Worm (Caenorhabditis elegans): ENCODE results near the gene Y17G9B.5.
"Not testable (repeated sequence)": the region's sequence is repeated elsewhere in the genome, so short reads cannot be mapped to it uniquely, and the experiment has no call there.

The Y17G9B.5 gene

DNA sequence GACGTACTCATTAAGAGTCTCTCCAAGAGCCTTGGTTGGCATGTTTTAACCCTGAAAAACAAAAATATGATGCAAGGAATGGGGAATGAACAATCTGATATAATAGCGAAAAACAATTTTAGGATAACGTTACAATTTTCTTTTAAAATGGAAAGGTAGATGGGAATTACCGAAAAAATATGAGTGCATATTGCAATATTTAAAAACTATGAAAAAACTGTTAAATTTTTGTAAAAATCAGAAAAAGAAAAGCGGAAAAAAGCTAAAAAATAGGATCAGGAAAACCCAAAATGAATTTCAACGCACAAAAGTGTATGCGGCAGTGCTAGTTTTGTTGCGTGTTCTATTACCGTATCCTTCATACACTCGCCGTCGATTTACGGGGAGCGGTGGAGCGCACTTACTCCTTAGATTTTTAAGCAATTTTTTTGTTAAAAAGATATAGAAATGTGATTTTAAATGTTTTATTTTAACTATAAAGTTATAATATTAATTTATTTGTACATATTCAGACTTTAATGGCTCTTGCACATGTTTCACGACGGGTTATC lies at the start of gene Y17G9B.5, which contains the start of gene rpl-20:
Gene Y17G9B.5, plus strand, starts transcription at position 513 of the 551 bp plus-strand sequence.
Gene rpl-20, minus strand, starts transcription at position 51 of the 551 bp plus-strand sequence.
- TF ChIP-seq ref-1 (GFP tag; conservative IDR thresholded peaks at IDR 0.05) = 0 out of 2 replicates have a peak, but pooled peaks have one; percentile 31
- TF ChIP-seq ztf-29 (GFP tag; IDR thresholded peaks at IDR 0.05) = peak; percentile 85
- peak; percentile 99 for TF ChIP-seq cog-1 (tag; optimal IDR thresholded peaks at IDR 0.05)
- peak; percentile 58; the same call in 1 of the 2 replicates for TF ChIP-seq tab-1 (GFP tag; IDR thresholded peaks at IDR 0.05)
- TF ChIP-seq klf-2 (GFP tag; conservative IDR thresholded peaks at IDR 0.05) = peak; percentile 41; the same call in 1 of the 2 replicates
- peak; percentile 75 for TF ChIP-seq T22C8.4 (GFP tag; IDR thresholded peaks at IDR 0.05)
- TF ChIP-seq ztf-23 (GFP tag; IDR thresholded peaks at IDR 0.05) = peak; percentile 95
- TF ChIP-seq flt-1 (GFP tag; IDR thresholded peaks at IDR 0.05) = peak; percentile 94
- TF ChIP-seq med-1 (GFP tag; optimal IDR thresholded peaks at IDR 0.05; ENCODE audit: insufficient read depth) = peak; percentile 36

- TF ChIP-seq klf-2 (GFP tag; conservative IDR thresholded peaks at IDR 0.05) = 0 out of 2 replicates have a peak, but pooled peaks have one; percentile 32
Measured at ce11 chrIV:4702077-4702476, 48.0 kb upstream of the Y17G9B.5 start.

DNA sequence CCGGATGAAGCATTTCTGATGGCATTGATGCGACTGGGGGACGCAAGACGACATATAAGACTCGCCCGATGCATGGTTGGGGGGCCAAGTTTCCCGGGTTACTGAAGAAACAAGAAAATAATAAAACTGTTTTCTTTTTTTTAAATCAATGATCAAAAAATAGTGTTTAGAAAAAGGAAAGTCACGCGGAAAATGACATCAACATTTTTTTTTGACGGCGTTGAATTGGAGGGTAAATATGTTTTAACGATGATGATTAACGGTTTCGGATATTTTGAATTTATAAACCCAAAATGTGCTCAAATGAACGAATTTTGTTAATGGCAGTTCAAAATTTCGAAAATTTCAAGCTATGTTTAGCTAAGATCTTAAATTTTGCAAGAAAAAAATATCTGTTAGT lies 46.1 kb upstream of the Y17G9B.5 start, which contains the start of gene ogdh-1:
Gene ogdh-1, minus strand, starts transcription at position 101 of the 400 bp plus-strand sequence.
- TF ChIP-seq ref-1 (GFP tag; conservative IDR thresholded peaks at IDR 0.05) (no peak), ztf-29 (GFP tag; IDR thresholded peaks at IDR 0.05) (no peak), flt-1 (GFP tag; IDR thresholded peaks at IDR 0.05) (no peak), med-1 (GFP tag; optimal IDR thresholded peaks at IDR 0.05; ENCODE audit: insufficient read depth) (no peak), T22C8.4 (GFP tag; IDR thresholded peaks at IDR 0.05) (no peak), ztf-23 (GFP tag; IDR thresholded peaks at IDR 0.05) (no peak), klf-2 (GFP tag; conservative IDR thresholded peaks at IDR 0.05) (no peak)

- no peak for TF ChIP-seq ref-1 (GFP tag; conservative IDR thresholded peaks at IDR 0.05)
Measured at ce11 chrIV:4705182-4705581, 44.9 kb upstream of the Y17G9B.5 start.

DNA sequence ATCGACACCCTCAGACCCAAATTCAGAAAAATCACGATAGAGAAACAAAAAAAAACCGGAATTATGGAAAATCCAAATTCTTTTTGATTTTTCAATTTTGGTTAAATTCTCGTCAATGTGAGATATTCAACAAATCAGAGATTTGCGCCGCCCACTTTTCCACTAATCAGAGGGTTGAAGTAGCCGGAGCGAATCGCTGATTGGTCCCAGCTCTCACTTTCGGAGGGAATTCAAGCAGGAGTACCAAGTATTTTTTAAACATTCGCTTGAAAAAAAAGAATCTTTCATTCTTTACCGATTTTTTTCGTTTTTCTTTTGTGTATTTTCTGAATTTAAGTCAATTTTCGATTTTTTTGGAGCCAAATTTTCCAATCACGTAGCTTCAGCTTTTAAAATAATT lies 44.1 kb upstream of the Y17G9B.5 start:
- no peak for TF ChIP-seq T22C8.4 (GFP tag; IDR thresholded peaks at IDR 0.05)

- TF ChIP-seq tab-1 (GFP tag; IDR thresholded peaks at IDR 0.05) (no peak), ztf-29 (GFP tag; IDR thresholded peaks at IDR 0.05) (no peak), ref-1 (GFP tag; conservative IDR thresholded peaks at IDR 0.05) (no peak), med-1 (GFP tag; optimal IDR thresholded peaks at IDR 0.05; ENCODE audit: insufficient read depth) (no peak), klf-2 (GFP tag; conservative IDR thresholded peaks at IDR 0.05) (no peak)
Measured at ce11 chrIV:4710459-4710858, 39.6 kb upstream of the Y17G9B.5 start, which contains the start of gene cif-1. TSS of gene cif-1 (minus strand) at chrIV:4710755.

- TF ChIP-seq tab-1 (GFP tag; IDR thresholded peaks at IDR 0.05) = no peak
- TF ChIP-seq ztf-23 (GFP tag; IDR thresholded peaks at IDR 0.05) = 0 out of 2 replicates have a peak, but pooled peaks have one; percentile 37
Measured at ce11 chrIV:4712376-4712775, 37.7 kb upstream of the Y17G9B.5 start, which contains the start of gene yars-2. TSS of gene yars-2 (minus strand) at chrIV:4712624.

DNA sequence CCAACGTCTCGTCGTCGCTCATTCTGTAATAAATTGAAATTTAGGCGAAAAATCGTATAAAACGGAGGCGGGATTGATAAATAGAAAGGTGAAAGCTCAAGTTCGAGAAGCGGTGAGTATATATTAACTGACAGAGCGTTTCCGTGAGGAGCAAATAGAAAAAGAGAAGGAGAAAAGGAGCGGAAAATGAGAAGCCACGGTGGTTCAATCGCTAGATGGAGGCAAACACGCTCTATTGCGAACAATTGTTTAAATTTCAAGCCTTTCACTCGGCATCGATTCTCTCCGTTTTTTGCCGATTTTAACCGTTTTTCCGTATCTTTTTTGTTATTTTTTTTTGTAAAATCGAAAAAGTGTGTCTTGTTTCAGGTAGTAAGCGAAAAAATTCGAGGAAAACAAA lies 34.3 kb upstream of the Y17G9B.5 start, which contains the start of gene miro-1:
Gene miro-1, minus strand, starts transcription at position 23 of the 400 bp plus-strand sequence.
- not testable (repeated sequence) for TF ChIP-seq med-1 (GFP tag; optimal IDR thresholded peaks at IDR 0.05; ENCODE audit: insufficient read depth); ztf-23 (GFP tag; IDR thresholded peaks at IDR 0.05); tab-1 (GFP tag; IDR thresholded peaks at IDR 0.05)

DNA sequence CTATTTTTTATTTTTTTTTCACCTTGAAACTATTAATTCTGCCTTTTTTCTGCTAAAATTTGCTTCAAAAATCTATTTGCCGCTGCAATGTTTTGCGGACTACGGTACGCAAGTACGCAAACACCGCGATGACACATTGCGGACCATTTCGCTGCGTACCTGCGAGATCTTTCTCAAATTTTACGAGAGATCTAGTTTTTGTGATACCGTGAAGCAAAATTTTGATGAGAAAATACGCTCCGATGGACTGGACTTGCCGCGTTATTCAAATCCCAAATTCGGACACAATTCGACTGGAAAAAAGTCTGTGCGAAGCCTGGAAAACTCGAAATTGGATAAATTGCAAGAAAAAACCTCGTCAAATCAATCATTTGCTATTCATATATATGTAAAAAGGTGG lies 29.5 kb upstream of the Y17G9B.5 start:
- TF ChIP-seq ztf-23 (GFP tag; IDR thresholded peaks at IDR 0.05) = peak; percentile 60; the same call in 1 of the 2 replicates
- TF ChIP-seq T22C8.4 (GFP tag; IDR thresholded peaks at IDR 0.05) = peak; percentile 24; the same call in 1 of the 2 replicates

ce11 chrIV:4723687-4724086 lies 26.4 kb upstream of the Y17G9B.5 start:
- no peak for TF ChIP-seq klf-2 (GFP tag; conservative IDR thresholded peaks at IDR 0.05)
- TF ChIP-seq ztf-23 (GFP tag; IDR thresholded peaks at IDR 0.05) = no peak
- no peak for TF ChIP-seq med-1 (GFP tag; optimal IDR thresholded peaks at IDR 0.05; ENCODE audit: insufficient read depth)
- TF ChIP-seq tab-1 (GFP tag; IDR thresholded peaks at IDR 0.05) = no peak
- TF ChIP-seq ztf-29 (GFP tag; IDR thresholded peaks at IDR 0.05) = no peak
- TF ChIP-seq ref-1 (GFP tag; conservative IDR thresholded peaks at IDR 0.05) = no peak
- no peak for TF ChIP-seq cog-1 (tag; optimal IDR thresholded peaks at IDR 0.05)
- TF ChIP-seq T22C8.4 (GFP tag; IDR thresholded peaks at IDR 0.05) = no peak
- TF ChIP-seq flt-1 (GFP tag; IDR thresholded peaks at IDR 0.05) = no peak

- TF ChIP-seq ref-1 (GFP tag; conservative IDR thresholded peaks at IDR 0.05) (no peak), klf-2 (GFP tag; conservative IDR thresholded peaks at IDR 0.05) (no peak), med-1 (GFP tag; optimal IDR thresholded peaks at IDR 0.05; ENCODE audit: insufficient read depth) (no peak), T22C8.4 (GFP tag; IDR thresholded peaks at IDR 0.05) (no peak), ztf-23 (GFP tag; IDR thresholded peaks at IDR 0.05) (no peak), flt-1 (GFP tag; IDR thresholded peaks at IDR 0.05) (no peak), ztf-29 (GFP tag; IDR thresholded peaks at IDR 0.05) (no peak), tab-1 (GFP tag; IDR thresholded peaks at IDR 0.05) (no peak), cog-1 (tag; optimal IDR thresholded peaks at IDR 0.05) (no peak)
Measured at ce11 chrIV:4724562-4724961, 25.5 kb upstream of the Y17G9B.5 start, which contains the start of gene K08F11.1. TSS of gene K08F11.1 (plus strand) at chrIV:4724862.

Measured in whole organism, midembryonic.